Fruit fly (Drosophila melanogaster) whole organism, wandering third instar larva: ENCODE results near the gene Stat92E.

Experiments used
- CG9705 ChIP-seq: fragments of 200-800 bp; sonication (Bioruptor generic); optimal IDR thresholded peaks from 2 replicates; lab custom pipeline; 2018; ENCODE audit warnings: missing biosample characterization, mild to moderate bottlenecking, missing genetic modification characterization
- Dfd ChIP-seq: fragments of >200 bp; optimal IDR thresholded peaks from 2 replicates; lab custom pipeline; 2017; ENCODE audit warnings: missing biosample characterization, missing genetic modification characterization
- HLH106 ChIP-seq: fragments of 200-800 bp; optimal IDR thresholded peaks from 3 replicates; lab custom pipeline; 2019; ENCODE audit warnings: missing biosample characterization, mild to moderate bottlenecking, missing genetic modification characterization, moderate library complexity
- Myc ChIP-seq: fragments of >200 bp; optimal IDR thresholded peaks from 2 replicates; lab custom pipeline; 2017
- OdsH ChIP-seq: fragments of 200-800 bp; sonication (Bioruptor generic); optimal IDR thresholded peaks from 2 replicates; lab custom pipeline; 2016; ENCODE audit warnings: missing biosample characterization, mild to moderate bottlenecking, missing genetic modification characterization
- Rel ChIP-seq, 2 experiments: fragments of 200-800 bp; sonication (Bioruptor generic) in 1 of 2; optimal IDR thresholded peaks; 2 replicates in 1 of 2; 3 replicates in 1 of 2; lab custom pipeline; 2016 to 2019; ENCODE audit warnings: mild to moderate bottlenecking in 2 of 2, missing biosample characterization in 2 of 2, missing genetic modification characterization in 2 of 2, moderate library complexity in 1 of 2
- Sp1 ChIP-seq: fragments of 200-800 bp; sonication (Bioruptor generic); optimal IDR thresholded peaks from 3 replicates; lab custom pipeline; 2019; ENCODE audit warnings: missing biosample characterization, mild to moderate bottlenecking, missing genetic modification characterization, moderate library complexity
- br ChIP-seq: fragments of 200-800 bp; sonication (Bioruptor generic); optimal IDR thresholded peaks from 2 replicates; lab custom pipeline; 2016; ENCODE audit warnings: missing biosample characterization, missing genetic modification characterization
- dsf ChIP-seq: sonication (Bioruptor generic); optimal IDR thresholded peaks from 2 replicates; lab custom pipeline; 2016; ENCODE audit warnings: missing biosample characterization, missing genetic modification characterization, borderline replicate concordance
- h ChIP-seq: fragments of 200-800 bp; sonication (Bioruptor generic); optimal IDR thresholded peaks from 3 replicates; lab custom pipeline; 2016; ENCODE audit warnings: missing biosample characterization, mild to moderate bottlenecking, missing genetic modification characterization
- jim ChIP-seq: fragments of 175-275, 200-325 bp; sonication (Bioruptor generic); optimal IDR thresholded peaks from 2 replicates; lab custom pipeline; 2016; ENCODE audit warnings: missing biosample characterization, mild to moderate bottlenecking, missing genetic modification characterization
- lola ChIP-seq: fragments of >200 bp; optimal IDR thresholded peaks from 2 replicates; lab custom pipeline; 2017; ENCODE audit warnings: missing biosample characterization, missing genetic modification characterization
- sage ChIP-seq: fragments of 200-800 bp; sonication (Bioruptor generic); optimal IDR thresholded peaks from 2 replicates; lab custom pipeline; 2016; ENCODE audit warnings: missing biosample characterization, mild to moderate bottlenecking, missing genetic modification characterization
- woc ChIP-seq: sonication (Bioruptor generic); optimal IDR thresholded peaks from 2 replicates; lab custom pipeline; 2016; ENCODE audit warnings: missing biosample characterization, mild to moderate bottlenecking, missing genetic modification characterization

DNA sequence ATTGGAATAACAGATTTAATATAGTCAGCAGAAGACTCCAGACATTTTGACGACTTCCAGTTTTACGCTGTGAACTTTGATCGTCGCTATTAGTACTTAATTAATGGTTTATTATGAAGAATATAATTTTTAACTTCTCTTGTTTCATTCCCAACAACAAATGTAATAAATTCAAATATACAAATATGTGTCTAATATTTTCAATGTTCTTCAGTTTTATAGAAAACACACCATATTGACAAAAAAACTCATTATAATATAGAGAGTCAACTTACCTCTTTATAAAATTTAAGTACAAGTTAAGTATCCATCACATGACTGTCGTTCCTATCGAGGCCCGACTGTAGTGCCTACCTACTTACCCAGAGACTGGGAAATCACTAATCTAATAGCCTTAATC, 21.2 kb upstream of the Stat92E start:
- TF ChIP-seq sage: no peak
- TF ChIP-seq jim (GFP tag; lab: Kevin White, UChicago): no peak
- no peak for TF ChIP-seq CG9705 (GFP tag; lab: Kevin White, UChicago)
- TF ChIP-seq lola: no peak
- no peak for TF ChIP-seq woc (GFP tag; lab: Kevin White, UChicago)
- no peak for TF ChIP-seq Sp1 (GFP tag; lab: Kevin White, UChicago)
- TF ChIP-seq Myc (lab: Kevin White, UChicago): no peak
- no peak for TF ChIP-seq h
- TF ChIP-seq Dfd (GFP tag; lab: Kevin White, UChicago): no peak
- TF ChIP-seq HLH106 (tag; lab: Kevin White, UChicago): no peak
- no peak for TF ChIP-seq dsf
- TF ChIP-seq OdsH: no peak
- TF ChIP-seq br (GFP tag; lab: Kevin White, UChicago): no peak
- TF ChIP-seq Rel (GFP tag; optimal IDR thresholded peaks at IDR 0.05; lab: Kevin White, UChicago): no peak
- TF ChIP-seq Rel (tag; optimal IDR thresholded peaks at IDR 0.05; lab: Kevin White, UChicago): no peak
